Worm (Caenorhabditis elegans): ENCODE results near the gene T01H10.11.

- TF ChIP-seq tbx-2 (tag; optimal IDR thresholded peaks at IDR 0.05) (no peak), nhr-11 (tag; optimal IDR thresholded peaks at IDR 0.05) (no peak), dmd-4 (tag; optimal IDR thresholded peaks at IDR 0.05; ENCODE audit: borderline replicate concordance) (no peak), che-1 (tag; optimal IDR thresholded peaks at IDR 0.05) (no peak), ceh-24 (tag; optimal IDR thresholded peaks at IDR 0.05) (no peak), dve-1 (tag; optimal IDR thresholded peaks at IDR 0.05) (no peak), pag-3 (tag; optimal IDR thresholded peaks at IDR 0.05; ENCODE audit: borderline replicate concordance) (no peak), fkh-10 (GFP tag; optimal IDR thresholded peaks at IDR 0.05) (no peak), lin-11 (tag; optimal IDR thresholded peaks at IDR 0.05) (no peak), ama-1 (optimal IDR thresholded peaks at IDR 0.05) (no peak), pha-4 (tag; optimal IDR thresholded peaks at IDR 0.05) (no peak), rnt-1 (tag; optimal IDR thresholded peaks at IDR 0.05) (no peak), elt-2 (tag; optimal IDR thresholded peaks at IDR 0.05) (no peak)
Observed at ce11 chrX:12081250-12081649, 42.0 kb upstream of the T01H10.11 start.

Data from whole organism, late embryonic.